Worm (Caenorhabditis elegans) whole organism, midembryonic: ENCODE data around the gene str-144.

Source experiments
- T22C8.4 ChIP-seq: fragments of 200-800 bp; sonication (Bioruptor generic); IDR thresholded peaks from 2 replicates; pipeline ENCODE4 v1.3.6; 2022; ENCODE audit warnings: missing genetic modification characterization, missing compliant biosample characterization
- cog-1 ChIP-seq: sonication (generic microtip); optimal IDR thresholded peaks from 2 replicates; lab custom pipeline; 2016; ENCODE audit warnings: missing genetic modification characterization, missing compliant biosample characterization
- flt-1 ChIP-seq: fragments of 200-800 bp; sonication (Bioruptor generic); IDR thresholded peaks from 2 replicates; pipeline ENCODE4 v1.3.6; 2022; ENCODE audit warnings: missing genetic modification characterization, missing compliant biosample characterization
- klf-2 ChIP-seq: fragments of 200-800 bp; sonication (Bioruptor generic); conservative IDR thresholded peaks from 2 replicates; pipeline ENCODE4 v1.3.6; 2022; ENCODE audit warnings: missing genetic modification reagents, missing genetic modification characterization, missing compliant biosample characterization
- med-1 ChIP-seq: sonication (generic microtip); optimal IDR thresholded peaks from 2 replicates; lab custom pipeline; 2017; ENCODE audit warnings: missing genetic modification characterization, mild to moderate bottlenecking, missing compliant biosample characterization, antibody characterized with exemption, missing genetic modification reagents; ENCODE audit not compliant: insufficient read depth
- ref-1 ChIP-seq: fragments of 200-800 bp; sonication (Bioruptor generic); conservative IDR thresholded peaks from 2 replicates; pipeline ENCODE4 v1.3.6; 2022; ENCODE audit warnings: missing genetic modification reagents, missing genetic modification characterization, missing compliant biosample characterization
- tab-1 ChIP-seq: fragments of 200-800 bp; sonication (Bioruptor generic); IDR thresholded peaks from 2 replicates; pipeline ENCODE4 v1.3.6; 2022; ENCODE audit warnings: missing genetic modification characterization, missing compliant biosample characterization
- ztf-23 ChIP-seq: fragments of 200-800 bp; sonication (Bioruptor generic); IDR thresholded peaks from 2 replicates; pipeline ENCODE4 v1.3.6; 2022; ENCODE audit warnings: missing genetic modification reagents, missing genetic modification characterization, missing compliant biosample characterization
- ztf-29 ChIP-seq: fragments of 200-800 bp; sonication (Bioruptor generic); IDR thresholded peaks from 2 replicates; pipeline ENCODE4 v1.3.6; 2022; ENCODE audit warnings: missing genetic modification reagents, missing genetic modification characterization, missing compliant biosample characterization

str-144 gene

DNA sequence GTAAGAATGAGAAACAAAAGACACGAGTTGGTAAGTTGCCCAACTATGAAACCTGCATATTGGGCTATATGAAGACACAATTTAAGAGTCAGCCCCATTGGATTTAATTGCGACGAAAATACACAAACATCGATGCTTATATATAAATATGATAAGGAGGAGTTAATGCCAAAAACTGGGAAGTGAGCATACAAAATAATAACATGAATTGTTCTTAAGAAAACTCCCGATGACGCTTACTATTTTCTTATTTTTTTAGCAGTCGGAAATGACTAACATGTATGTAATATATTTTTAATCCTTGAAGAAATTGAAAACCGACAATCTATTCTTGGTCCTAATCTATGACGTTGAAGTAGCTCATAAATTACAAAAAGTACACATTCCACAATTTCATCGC lies at the start of gene str-144:
TSS of gene str-144 (minus strand) at position 101 of the 400 bp plus-strand sequence.
- no peak for TF ChIP-seq ztf-29 (GFP tag; lab: Robert Waterston, UW)

DNA sequence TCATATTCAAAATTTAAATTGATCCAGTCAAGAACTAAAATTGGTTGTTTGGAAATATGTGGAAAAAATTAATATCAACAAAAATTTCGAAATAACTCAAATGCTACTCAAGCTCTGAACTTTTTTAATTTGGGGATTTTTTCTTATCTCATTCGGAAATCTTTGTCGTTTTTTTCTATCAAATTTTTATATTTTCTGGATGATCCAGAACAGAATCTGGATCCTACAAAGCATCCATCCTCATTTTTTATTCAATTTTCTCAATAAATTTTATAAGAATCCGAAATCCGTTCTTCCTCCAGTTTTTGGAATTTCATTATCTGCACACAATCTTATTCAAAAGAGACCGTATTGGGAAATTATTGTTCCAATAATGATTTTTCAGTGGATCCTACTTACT lies 48.9 kb upstream of the str-144 start, which contains the start of gene D1014.6:
TSS of gene D1014.6 (plus strand) at position 301 of the 400 bp plus-strand sequence.
- no peak for TF ChIP-seq cog-1 (tag; lab: Kevin White, UChicago)
- no peak for TF ChIP-seq ref-1 (GFP tag; lab: Robert Waterston, UW)
- no peak for TF ChIP-seq tab-1
- TF ChIP-seq med-1 (GFP tag; lab: Kevin White, UChicago): no peak
- TF ChIP-seq T22C8.4 (GFP tag; lab: Robert Waterston, UW): no peak
- no peak for TF ChIP-seq ztf-29 (GFP tag; lab: Robert Waterston, UW)
- no peak for TF ChIP-seq flt-1 (GFP tag; lab: Robert Waterston, UW)
- TF ChIP-seq ztf-23 (GFP tag; lab: Robert Waterston, UW): no peak

DNA sequence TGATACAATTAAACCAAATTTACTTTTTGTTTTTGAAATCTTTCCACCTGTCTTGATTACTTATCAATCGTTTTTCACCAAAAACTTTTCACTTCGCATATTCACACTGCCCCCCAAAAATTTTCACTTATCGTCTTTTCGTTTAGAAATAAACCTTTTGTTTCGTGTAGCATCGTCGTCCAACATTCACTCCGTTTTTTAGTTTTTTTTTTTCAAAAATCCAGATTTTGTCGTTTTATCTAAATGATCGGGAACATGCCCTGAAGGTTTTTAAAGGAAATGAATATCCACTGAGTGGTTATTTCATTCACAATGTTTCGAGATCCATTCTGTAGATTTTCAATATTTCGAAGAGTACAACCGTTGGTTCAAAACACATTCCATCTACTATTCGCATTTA lies 46.0 kb upstream of the str-144 start, which contains the start of gene D1014.7:
TSS of gene D1014.7 (plus strand) at position 301 of the 400 bp plus-strand sequence.
- TF ChIP-seq T22C8.4 (GFP tag; lab: Robert Waterston, UW) (no peak), ref-1 (GFP tag; lab: Robert Waterston, UW) (no peak), tab-1 (no peak), med-1 (GFP tag; lab: Kevin White, UChicago) (no peak), cog-1 (tag; lab: Kevin White, UChicago) (no peak)

DNA sequence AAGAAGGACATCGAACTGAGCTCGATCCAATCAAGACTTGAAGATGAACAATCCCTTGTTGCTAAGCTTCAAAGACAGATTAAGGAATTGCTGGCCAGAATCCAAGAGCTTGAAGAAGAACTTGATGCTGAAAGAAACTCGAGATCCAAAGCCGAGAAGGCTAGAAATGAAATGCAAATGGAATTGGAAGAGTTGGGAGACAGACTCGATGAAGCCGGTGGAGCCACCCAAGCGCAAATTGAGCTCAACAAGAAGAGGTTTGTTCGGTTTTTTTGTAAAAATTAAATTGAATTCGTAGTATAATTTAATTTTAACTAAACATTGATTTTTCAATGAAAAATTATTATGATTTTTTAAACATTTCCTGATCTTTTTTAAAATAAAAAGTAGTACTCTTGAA lies 42.6 kb upstream of the str-144 start:
- TF ChIP-seq ztf-29 (GFP tag; lab: Robert Waterston, UW): no peak
- no peak for TF ChIP-seq ref-1 (GFP tag; lab: Robert Waterston, UW)
- no peak for TF ChIP-seq T22C8.4 (GFP tag; lab: Robert Waterston, UW)
- no peak for TF ChIP-seq ztf-23 (GFP tag; lab: Robert Waterston, UW)
- TF ChIP-seq tab-1: no peak
- no peak for TF ChIP-seq flt-1 (GFP tag; lab: Robert Waterston, UW)
- no peak for TF ChIP-seq cog-1 (tag; lab: Kevin White, UChicago)
- no peak for TF ChIP-seq klf-2 (GFP tag; lab: Robert Waterston, UW)
- no peak for TF ChIP-seq med-1 (GFP tag; lab: Kevin White, UChicago)

DNA sequence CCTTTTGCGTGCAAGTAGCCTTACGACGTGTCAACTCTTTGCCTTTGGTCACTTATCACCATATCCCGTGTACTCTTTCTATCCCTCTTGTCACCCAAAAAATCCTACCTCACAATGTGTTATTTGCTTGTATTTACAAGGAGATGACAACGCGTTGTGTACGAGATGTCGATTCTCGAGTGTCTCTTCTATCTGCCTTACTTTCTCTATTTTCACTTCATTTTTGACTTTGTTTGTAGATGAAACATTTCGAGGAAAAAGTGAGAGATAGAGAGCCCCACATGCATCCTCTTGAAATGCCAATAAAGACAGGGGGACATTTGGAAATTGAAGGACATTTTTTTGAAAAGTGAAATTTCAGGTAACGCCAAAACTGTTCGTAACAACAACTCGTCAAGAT lies 38.9 kb upstream of the str-144 start:
- TF ChIP-seq ref-1 (GFP tag; lab: Robert Waterston, UW) (no peak), cog-1 (tag; lab: Kevin White, UChicago) (no peak), klf-2 (GFP tag; lab: Robert Waterston, UW) (no peak), med-1 (GFP tag; lab: Kevin White, UChicago) (no peak), flt-1 (GFP tag; lab: Robert Waterston, UW) (no peak), ztf-23 (GFP tag; lab: Robert Waterston, UW) (no peak), tab-1 (no peak), T22C8.4 (GFP tag; lab: Robert Waterston, UW) (no peak), ztf-29 (GFP tag; lab: Robert Waterston, UW) (no peak)

DNA sequence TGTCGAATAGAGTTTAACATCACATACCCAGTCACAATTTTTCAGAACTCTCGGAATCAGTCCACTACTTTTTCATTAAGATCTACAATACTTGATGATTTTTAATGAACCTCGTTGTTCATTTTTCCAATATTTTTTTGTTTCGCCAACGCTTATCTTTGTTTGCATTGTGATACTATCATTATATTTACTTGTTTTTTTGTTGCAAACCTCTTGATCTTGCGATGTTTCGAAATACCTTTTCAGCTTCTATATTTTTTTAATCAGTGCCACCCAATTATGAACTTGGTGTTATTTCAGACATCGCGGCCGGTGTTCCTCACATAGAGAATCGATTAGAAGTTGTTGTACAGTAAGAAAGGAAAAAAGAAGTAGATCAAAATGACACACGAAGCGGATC lies 36.7 kb upstream of the str-144 start, which contains the start of gene myo-5:
TSS of gene myo-5 (plus strand) at position 301 of the 400 bp plus-strand sequence.
- TF ChIP-seq cog-1 (tag; lab: Kevin White, UChicago): no peak
- no peak for TF ChIP-seq klf-2 (GFP tag; lab: Robert Waterston, UW)
- no peak for TF ChIP-seq ref-1 (GFP tag; lab: Robert Waterston, UW)
- TF ChIP-seq ztf-29 (GFP tag; lab: Robert Waterston, UW): no peak
- no peak for TF ChIP-seq ztf-23 (GFP tag; lab: Robert Waterston, UW)
- no peak for TF ChIP-seq flt-1 (GFP tag; lab: Robert Waterston, UW)
- TF ChIP-seq T22C8.4 (GFP tag; lab: Robert Waterston, UW): no peak
- TF ChIP-seq med-1 (GFP tag; lab: Kevin White, UChicago): no peak
- no peak for TF ChIP-seq tab-1

DNA sequence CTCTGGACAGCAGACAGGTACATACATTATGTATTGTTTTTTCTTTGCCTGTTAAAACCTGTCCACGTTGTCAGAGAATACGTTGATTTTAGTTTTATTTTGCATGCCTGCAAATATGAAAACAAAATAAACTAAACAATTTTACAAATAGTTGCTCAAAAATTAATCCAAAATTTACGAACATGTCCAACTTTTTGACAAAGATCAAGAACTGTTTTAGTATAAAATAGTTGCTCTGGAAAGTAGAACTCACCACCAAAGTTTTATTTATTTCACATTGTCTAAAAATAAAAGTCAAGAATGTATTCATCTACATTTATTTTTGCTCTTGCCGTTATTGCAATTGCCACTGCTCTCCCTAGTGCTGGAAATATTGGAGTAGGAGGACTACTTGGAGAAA lies 32.5 kb upstream of the str-144 start, which contains the start of gene srlf-16:
TSS of gene srlf-16 (plus strand) at position 301 of the 400 bp plus-strand sequence.
- TF ChIP-seq tab-1 (no peak), T22C8.4 (GFP tag; lab: Robert Waterston, UW) (no peak), klf-2 (GFP tag; lab: Robert Waterston, UW) (no peak), ztf-23 (GFP tag; lab: Robert Waterston, UW) (no peak), med-1 (GFP tag; lab: Kevin White, UChicago) (no peak), ztf-29 (GFP tag; lab: Robert Waterston, UW) (no peak), flt-1 (GFP tag; lab: Robert Waterston, UW) (no peak), ref-1 (GFP tag; lab: Robert Waterston, UW) (no peak), cog-1 (tag; lab: Kevin White, UChicago) (no peak)

DNA sequence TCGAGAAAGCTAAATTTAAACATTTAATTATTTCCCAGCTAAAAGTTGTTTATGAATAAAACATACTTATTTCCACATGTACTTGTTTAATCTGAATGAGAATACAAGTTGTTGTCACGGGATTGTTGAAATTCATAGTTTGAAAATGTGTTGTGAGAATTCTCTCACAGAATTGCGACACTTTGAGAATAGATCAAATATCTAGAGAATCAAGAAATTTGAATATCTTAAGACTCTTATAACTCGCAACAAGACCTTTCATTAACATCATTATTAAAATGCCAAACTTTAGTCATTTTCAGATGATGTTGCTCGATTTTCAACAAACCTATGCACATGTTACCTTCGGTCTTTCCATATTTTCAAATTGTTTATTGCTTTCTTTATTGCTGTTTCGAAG lies 31.0 kb upstream of the str-144 start, which contains the start of gene str-90:
TSS of gene str-90 (plus strand) at position 301 of the 400 bp plus-strand sequence.
- TF ChIP-seq tab-1 (no peak), ztf-23 (GFP tag; lab: Robert Waterston, UW) (no peak), cog-1 (tag; lab: Kevin White, UChicago) (no peak), T22C8.4 (GFP tag; lab: Robert Waterston, UW) (no peak), ref-1 (GFP tag; lab: Robert Waterston, UW) (no peak), flt-1 (GFP tag; lab: Robert Waterston, UW) (no peak), klf-2 (GFP tag; lab: Robert Waterston, UW) (no peak), ztf-29 (GFP tag; lab: Robert Waterston, UW) (no peak), med-1 (GFP tag; lab: Kevin White, UChicago) (no peak)

DNA sequence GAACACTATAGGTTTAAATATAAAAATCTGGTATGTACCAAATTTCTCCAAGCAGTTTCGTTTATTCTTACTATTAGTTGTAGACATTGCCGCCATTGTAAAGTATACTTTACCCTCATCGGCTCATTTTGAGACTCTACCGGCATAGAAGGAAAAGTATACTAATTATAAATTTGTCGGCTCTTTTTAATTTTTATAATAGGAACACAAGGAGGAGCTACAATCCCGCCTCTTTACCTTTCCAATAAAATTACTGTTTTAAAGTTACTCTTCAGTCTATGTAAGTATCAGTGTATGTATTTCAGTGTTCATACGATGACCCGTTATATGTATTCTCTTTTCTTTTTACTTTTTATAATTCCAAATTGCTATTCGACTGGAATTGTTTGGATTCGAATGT lies 27.4 kb upstream of the str-144 start, which contains the start of gene sdz-23:
TSS of gene sdz-23 (plus strand) at position 301 of the 400 bp plus-strand sequence.
- TF ChIP-seq flt-1 (GFP tag; lab: Robert Waterston, UW): no peak
- no peak for TF ChIP-seq cog-1 (tag; lab: Kevin White, UChicago)
- no peak for TF ChIP-seq klf-2 (GFP tag; lab: Robert Waterston, UW)
- no peak for TF ChIP-seq med-1 (GFP tag; lab: Kevin White, UChicago)
- TF ChIP-seq ref-1 (GFP tag; lab: Robert Waterston, UW): no peak
- no peak for TF ChIP-seq T22C8.4 (GFP tag; lab: Robert Waterston, UW)
